Fruit fly (Drosophila melanogaster) whole organism, embryonic: Measurements from ENCODE around the gene CG43694.

Source experiments
- Aef1 ChIP-seq: fragments of 200-800 bp; sonication (Bioruptor generic); IDR thresholded peaks from 3 replicates; pipeline ENCODE4 v1.3.6; 2022; ENCODE audit warnings: missing biosample characterization, missing genetic modification characterization
- Atf6 ChIP-seq: fragments of 200-800 bp; sonication (Bioruptor generic); IDR thresholded peaks from 2 replicates; pipeline ENCODE4 v1.3.6; 2022; ENCODE audit warnings: missing biosample characterization, missing genetic modification characterization
- BtbVII ChIP-seq: fragments of 200-800 bp; sonication (Bioruptor generic); optimal IDR thresholded peaks from 3 replicates; lab custom pipeline; 2017; ENCODE audit warnings: missing biosample characterization, mild to moderate bottlenecking, missing genetic modification characterization
- CG12236 ChIP-seq: fragments of 200-800 bp; sonication (Bioruptor generic); optimal IDR thresholded peaks from 2 replicates; lab custom pipeline; 2016; ENCODE audit warnings: missing biosample characterization, missing genetic modification characterization
- CG12769 ChIP-seq: fragments of 200-800 bp; sonication (Bioruptor generic); optimal IDR thresholded peaks from 2 replicates; lab custom pipeline; 2019; ENCODE audit warnings: missing biosample characterization, mild to moderate bottlenecking, missing genetic modification characterization, moderate library complexity
- CG15073 ChIP-seq: fragments of 200-800 bp; sonication (Bioruptor generic); optimal IDR thresholded peaks from 2 replicates; lab custom pipeline; 2016; ENCODE audit warnings: missing biosample characterization, missing genetic modification characterization
- CG1603 ChIP-seq: fragments of 200-800 bp; sonication (Bioruptor generic); optimal IDR thresholded peaks from 2 replicates; lab custom pipeline; 2019; ENCODE audit warnings: missing biosample characterization, mild to moderate bottlenecking, missing genetic modification characterization, moderate library complexity
- CG17385 ChIP-seq: fragments of 200-800 bp; sonication (Bioruptor generic); optimal IDR thresholded peaks from 3 replicates; lab custom pipeline; 2018; ENCODE audit warnings: missing biosample characterization, mild to moderate bottlenecking, missing genetic modification characterization
- CG32532 ChIP-seq: fragments of 200-800 bp; sonication (Bioruptor generic); IDR thresholded peaks from 2 replicates; pipeline ENCODE4 v1.3.6; 2022; ENCODE audit warnings: missing biosample characterization, missing genetic modification characterization
- CG4617 ChIP-seq: fragments of 200-800 bp; sonication (Bioruptor generic); optimal IDR thresholded peaks from 3 replicates; lab custom pipeline; 2016; ENCODE audit warnings: missing biosample characterization, missing genetic modification characterization, borderline replicate concordance
- CG4820 ChIP-seq: fragments of 200-800 bp; sonication (Bioruptor generic); optimal IDR thresholded peaks from 3 replicates; lab custom pipeline; 2016; ENCODE audit warnings: missing biosample characterization, missing genetic modification characterization
- CG7271 ChIP-seq: fragments of 200-800 bp; sonication (Bioruptor generic); optimal IDR thresholded peaks from 2 replicates; lab custom pipeline; 2018; ENCODE audit warnings: missing biosample characterization, mild to moderate bottlenecking, missing genetic modification characterization, moderate library complexity
- CG7556 ChIP-seq: fragments of 200-800 bp; sonication (Bioruptor generic); optimal IDR thresholded peaks from 2 replicates; lab custom pipeline; 2017; ENCODE audit warnings: missing biosample characterization, mild to moderate bottlenecking, missing genetic modification characterization
- CG8359 ChIP-seq: fragments of 200-800 bp; sonication (Bioruptor generic); optimal IDR thresholded peaks from 2 replicates; lab custom pipeline; 2017; ENCODE audit warnings: missing biosample characterization, mild to moderate bottlenecking, missing genetic modification characterization, borderline replicate concordance
- CG9876 ChIP-seq: fragments of 200-800 bp; sonication (Bioruptor generic); optimal IDR thresholded peaks from 2 replicates; lab custom pipeline; 2016; ENCODE audit warnings: missing biosample characterization, missing genetic modification characterization
- D19A ChIP-seq: fragments of 200-800 bp; optimal IDR thresholded peaks from 3 replicates; lab custom pipeline; 2019; ENCODE audit warnings: missing biosample characterization, mild to moderate bottlenecking, missing genetic modification characterization, moderate library complexity
- Deaf1 ChIP-seq: fragments of 200-800 bp; optimal IDR thresholded peaks from 3 replicates; lab custom pipeline; 2019; ENCODE audit warnings: missing biosample characterization, mild to moderate bottlenecking, missing genetic modification characterization, moderate library complexity
- Doc2 ChIP-seq: fragments of 200-800 bp; sonication (Bioruptor generic); IDR thresholded peaks from 2 replicates; pipeline ENCODE4 v1.3.6; 2022; ENCODE audit warnings: missing biosample characterization, missing genetic modification characterization
- E2f2 ChIP-seq: fragments of 200-800 bp; sonication (Bioruptor generic); IDR thresholded peaks from 2 replicates; pipeline ENCODE4 v1.3.6; 2022; ENCODE audit warnings: missing biosample characterization, missing genetic modification characterization
- HLH3B ChIP-seq: fragments of 200-800 bp; sonication (Bioruptor generic); IDR thresholded peaks from 2 replicates; pipeline ENCODE4 v1.3.6; 2022; ENCODE audit warnings: missing biosample characterization, missing genetic modification characterization
- Hr3 ChIP-seq: fragments of 200-800 bp; sonication (Bioruptor generic); optimal IDR thresholded peaks from 3 replicates; lab custom pipeline; 2016; ENCODE audit warnings: missing biosample characterization, missing genetic modification characterization
- Hsf ChIP-seq: fragments of 200-800 bp; sonication (Bioruptor generic); optimal IDR thresholded peaks from 3 replicates; lab custom pipeline; 2016; ENCODE audit warnings: missing biosample characterization, missing genetic modification characterization
- Jarid2 ChIP-seq: fragments of 200-800 bp; sonication (Bioruptor generic); optimal IDR thresholded peaks from 3 replicates; lab custom pipeline; 2017; ENCODE audit warnings: mild to moderate bottlenecking, missing biosample characterization, missing genetic modification reagents, missing genetic modification characterization
- Meics ChIP-seq: fragments of 200-800 bp; sonication (Bioruptor generic); optimal IDR thresholded peaks from 2 replicates; lab custom pipeline; 2017; ENCODE audit warnings: missing biosample characterization, mild to moderate bottlenecking, missing genetic modification characterization
- Mrtf ChIP-seq: fragments of 200-800 bp; sonication (Bioruptor generic); IDR thresholded peaks from 3 replicates; pipeline ENCODE4 v1.3.6; 2022; ENCODE audit warnings: missing biosample characterization, missing genetic modification characterization
- Myb ChIP-seq: fragments of 200-800 bp; sonication (Bioruptor generic); optimal IDR thresholded peaks from 2 replicates; lab custom pipeline; 2016; ENCODE audit warnings: missing biosample characterization, missing genetic modification characterization
- Pdp1 ChIP-seq, 2 experiments: fragments of 200-800 bp; sonication (Bioruptor generic); optimal IDR thresholded peaks; 3 replicates each; lab custom pipeline; 2016; ENCODE audit warnings: missing biosample characterization in 2 of 2, missing genetic modification characterization in 2 of 2, mild to moderate bottlenecking in 1 of 2, moderate library complexity in 1 of 2
- Poxn ChIP-seq: fragments of 200-800 bp; sonication (Bioruptor generic); IDR thresholded peaks from 2 replicates; pipeline ENCODE4 v1.3.6; 2022; ENCODE audit warnings: missing biosample characterization, missing genetic modification characterization
- Taf1 ChIP-seq: fragments of 200-800 bp; sonication (Bioruptor generic); IDR thresholded peaks from 2 replicates; pipeline ENCODE4 v1.3.6; 2022; ENCODE audit warnings: missing biosample characterization, missing genetic modification characterization
- abd-A ChIP-seq: fragments of 200-800 bp; sonication (Bioruptor generic); optimal IDR thresholded peaks from 3 replicates; lab custom pipeline; 2019; ENCODE audit warnings: missing biosample characterization, mild to moderate bottlenecking, missing genetic modification characterization, moderate library complexity
- aop ChIP-seq: fragments of 200-800 bp; sonication (Bioruptor generic); IDR thresholded peaks from 2 replicates; pipeline ENCODE4 v1.3.6; 2022; ENCODE audit warnings: missing biosample characterization, missing genetic modification characterization
- ara ChIP-seq: fragments of 200-800 bp; sonication (Bioruptor generic); IDR thresholded peaks from 2 replicates; pipeline ENCODE4 v1.3.6; 2022; ENCODE audit warnings: missing biosample characterization, missing genetic modification characterization
- bab2 ChIP-seq: fragments of 200-800 bp; sonication (Bioruptor generic); optimal IDR thresholded peaks from 2 replicates; lab custom pipeline; 2016; ENCODE audit warnings: missing biosample characterization, missing genetic modification characterization
- cas ChIP-seq: fragments of 200-800 bp; sonication (Bioruptor generic); IDR thresholded peaks from 2 replicates; pipeline ENCODE4 v1.3.6; 2022; ENCODE audit warnings: missing biosample characterization, missing genetic modification characterization
- cato ChIP-seq: fragments of 200-800 bp; sonication (Bioruptor generic); optimal IDR thresholded peaks from 2 replicates; lab custom pipeline; 2016; ENCODE audit warnings: missing biosample characterization, missing genetic modification characterization, borderline replicate concordance
- dmrt11E ChIP-seq: fragments of 200-800 bp; sonication (Bioruptor generic); optimal IDR thresholded peaks from 3 replicates; lab custom pipeline; 2018; ENCODE audit warnings: missing biosample characterization, mild to moderate bottlenecking, missing genetic modification characterization, moderate library complexity
- fu2 ChIP-seq: fragments of 200-800 bp; sonication (Bioruptor generic); optimal IDR thresholded peaks from 2 replicates; lab custom pipeline; 2016; ENCODE audit warnings: missing biosample characterization, missing genetic modification characterization
- jing ChIP-seq: fragments of 200-800 bp; sonication (Bioruptor generic); optimal IDR thresholded peaks from 2 replicates; lab custom pipeline; 2018; ENCODE audit warnings: missing biosample characterization, mild to moderate bottlenecking, missing genetic modification characterization
- kah ChIP-seq: fragments of 200-800 bp; sonication (Bioruptor generic); optimal IDR thresholded peaks from 2 replicates; lab custom pipeline; 2018; ENCODE audit warnings: missing biosample characterization, mild to moderate bottlenecking, missing genetic modification characterization
- kay ChIP-seq: fragments of 200-800 bp; sonication (Bioruptor generic); optimal IDR thresholded peaks from 2 replicates; lab custom pipeline; 2016; ENCODE audit warnings: missing biosample characterization, missing genetic modification characterization
- klu ChIP-seq: fragments of 200-800 bp; sonication (Bioruptor generic); IDR thresholded peaks from 2 replicates; pipeline ENCODE4 v1.3.6; 2022; ENCODE audit warnings: missing biosample characterization, missing genetic modification characterization
- lbe ChIP-seq: fragments of 200-800 bp; sonication (Bioruptor generic); optimal IDR thresholded peaks from 2 replicates; lab custom pipeline; 2016; ENCODE audit warnings: missing biosample characterization, mild to moderate bottlenecking, missing genetic modification characterization
- pzg ChIP-seq: fragments of 200-800 bp; sonication (Bioruptor generic); optimal IDR thresholded peaks from 3 replicates; lab custom pipeline; 2018; ENCODE audit warnings: missing biosample characterization, mild to moderate bottlenecking, missing genetic modification characterization, moderate library complexity
- repo ChIP-seq: fragments of 200-800 bp; sonication (Bioruptor generic); optimal IDR thresholded peaks from 2 replicates; lab custom pipeline; 2016; ENCODE audit warnings: missing biosample characterization, missing genetic modification characterization
- sd ChIP-seq: fragments of 200-800 bp; sonication (Bioruptor generic); optimal IDR thresholded peaks from 3 replicates; lab custom pipeline; 2018; ENCODE audit warnings: missing biosample characterization, mild to moderate bottlenecking, missing genetic modification characterization, moderate library complexity
- seq ChIP-seq: fragments of 200-800 bp; sonication (Bioruptor generic); IDR thresholded peaks from 2 replicates; pipeline ENCODE4 v1.3.6; 2022; ENCODE audit warnings: missing biosample characterization, missing genetic modification characterization
- sima ChIP-seq: fragments of 200-800 bp; sonication (Bioruptor generic); optimal IDR thresholded peaks from 2 replicates; lab custom pipeline; 2016; ENCODE audit warnings: missing biosample characterization, missing genetic modification characterization
- sisA ChIP-seq: fragments of 200-800 bp; sonication (Bioruptor generic); IDR thresholded peaks from 2 replicates; pipeline ENCODE4 v1.3.6; 2022; ENCODE audit warnings: missing biosample characterization, missing genetic modification characterization
- sna ChIP-seq: fragments of 200-800 bp; sonication (Bioruptor generic); IDR thresholded peaks from 2 replicates; pipeline ENCODE4 v1.3.6; 2022; ENCODE audit warnings: missing biosample characterization, missing genetic modification characterization; ENCODE audit not compliant: partially characterized antibody
- tap ChIP-seq: fragments of 200-800 bp; optimal IDR thresholded peaks from 3 replicates; lab custom pipeline; 2019; ENCODE audit warnings: missing biosample characterization, mild to moderate bottlenecking, missing genetic modification characterization, moderate library complexity
- tll ChIP-seq, 2 experiments: fragments of 200-800 bp in 1 of 2; fragments of >200 bp in 1 of 2; sonication (Bioruptor generic) in 1 of 2; optimal IDR thresholded peaks; 2 replicates each; lab custom pipeline; 2017 to 2019; ENCODE audit warnings: missing biosample characterization in 2 of 2, missing genetic modification characterization in 2 of 2, mild to moderate bottlenecking in 1 of 2, moderate library complexity in 1 of 2
- vnd ChIP-seq: fragments of 200-800 bp; sonication (Bioruptor generic); IDR thresholded peaks from 3 replicates; pipeline ENCODE4 v1.3.6; 2022; ENCODE audit warnings: missing biosample characterization, missing genetic modification characterization; ENCODE audit not compliant: partially characterized antibody

Gene CG43694

dm6 chr3R:23386021-23386457 lies 39.8 kb downstream of the CG43694 start (continued):
- TF ChIP-seq seq (GFP tag; lab: Robert Waterston, UW) (no peak), HLH3B (GFP tag; lab: Robert Waterston, UW) (no peak), BtbVII (GFP tag; lab: Kevin White, UChicago) (peak; percentile 2), sima (GFP tag; lab: Kevin White, UChicago) (no peak), CG7556 (no peak), Poxn (GFP tag; lab: Robert Waterston, UW) (no peak), Jarid2 (GFP tag; lab: Kevin White, UChicago) (no peak), Myb (GFP tag; lab: Kevin White, UChicago) (no peak), kah (GFP tag; lab: Kevin White, UChicago) (no peak), Pdp1 (GFP tag; optimal IDR thresholded peaks at IDR 0.05; lab: Kevin White, UChicago) (peak in 1 of 2 experiments; percentile 30), Aef1 (GFP tag; lab: Robert Waterston, UW) (no peak), dmrt11E (tag; lab: Kevin White, UChicago) (no peak), D19A (no peak), Mrtf (GFP tag; lab: Robert Waterston, UW) (no peak), CG4820 (no peak), cato (GFP tag; lab: Kevin White, UChicago) (no peak), CG17385 (no peak), CG8359 (GFP tag; lab: Kevin White, UChicago) (no peak), aop (GFP tag; lab: Robert Waterston, UW) (no peak), pzg (no peak), CG7271 (tag; lab: Kevin White, UChicago) (no peak), cas (GFP tag; lab: Robert Waterston, UW) (no peak), kay (GFP tag; lab: Kevin White, UChicago) (peak; percentile 31), Meics (GFP tag; lab: Kevin White, UChicago) (no peak), CG12236 (no peak), abd-A (tag; lab: Kevin White, UChicago) (no peak), sna (GFP tag; lab: Robert Waterston, UW) (no peak), ara (no peak), CG1603 (tag; lab: Kevin White, UChicago) (peak; percentile 4), tap (no peak), tll (GFP tag; optimal IDR thresholded peaks at IDR 0.05; lab: Kevin White, UChicago) (no peak), CG15073 (GFP tag; lab: Kevin White, UChicago) (no peak), E2f2 (GFP tag; lab: Robert Waterston, UW) (no peak), Deaf1 (tag; lab: Kevin White, UChicago) (peak; percentile 48), Atf6 (no peak), CG9876 (GFP tag; lab: Kevin White, UChicago) (no peak), klu (GFP tag; lab: Robert Waterston, UW) (no peak), fu2 (GFP tag; lab: Kevin White, UChicago) (no peak), Hr3 (no peak), sisA (GFP tag; lab: Robert Waterston, UW) (no peak), Doc2 (no peak), sd (tag; lab: Kevin White, UChicago) (peak; percentile 38), CG4617 (no peak), bab2 (no peak), CG12769 (peak; percentile 34), lbe (GFP tag; lab: Kevin White, UChicago) (no peak), CG32532 (GFP tag; lab: Robert Waterston, UW) (no peak), jing (GFP tag; lab: Kevin White, UChicago) (no peak), Taf1 (GFP tag; lab: Robert Waterston, UW) (no peak), repo (GFP tag; lab: Kevin White, UChicago) (no peak), vnd (GFP tag; lab: Robert Waterston, UW) (no peak), Hsf (no peak)
